Fruit fly (Drosophila melanogaster) whole organism, embryonic: ENCODE measurements around the gene CG6000.

Source experiments
- Asciz ChIP-seq: fragments of 200-800 bp; sonication (Bioruptor generic); optimal IDR thresholded peaks from 2 replicates; lab custom pipeline; 2017; ENCODE audit warnings: missing biosample characterization, mild to moderate bottlenecking, missing genetic modification characterization, missing genetic modification reagents
- B-H1 ChIP-seq: fragments of 200-800 bp; sonication (Bioruptor generic); IDR thresholded peaks from 3 replicates; pipeline ENCODE4 v1.3.6; 2022; ENCODE audit warnings: missing biosample characterization, missing genetic modification characterization
- CG1024 ChIP-seq: fragments of 200-800 bp; sonication (Bioruptor generic); IDR thresholded peaks from 2 replicates; pipeline ENCODE4 v1.3.6; 2022; ENCODE audit warnings: missing biosample characterization, missing genetic modification characterization
- CG10565 ChIP-seq: fragments of 200-800 bp; sonication (Bioruptor generic); optimal IDR thresholded peaks from 3 replicates; lab custom pipeline; 2016; ENCODE audit warnings: missing biosample characterization, mild to moderate bottlenecking, missing genetic modification characterization
- CG11398 ChIP-seq: fragments of 200-800 bp; sonication (Bioruptor generic); optimal IDR thresholded peaks from 2 replicates; lab custom pipeline; 2016; ENCODE audit warnings: missing biosample characterization, missing genetic modification characterization
- CG12155 ChIP-seq: fragments of 200-800 bp; sonication (Bioruptor generic); optimal IDR thresholded peaks from 3 replicates; lab custom pipeline; 2016; ENCODE audit warnings: missing biosample characterization, missing genetic modification characterization
- CG13624 ChIP-seq: fragments of 200-800 bp; sonication (Bioruptor generic); optimal IDR thresholded peaks from 2 replicates; lab custom pipeline; 2016; ENCODE audit warnings: missing biosample characterization, missing genetic modification characterization
- CG13775 ChIP-seq: fragments of 200-800 bp; sonication (Bioruptor generic); optimal IDR thresholded peaks from 3 replicates; lab custom pipeline; 2017; ENCODE audit warnings: missing biosample characterization, mild to moderate bottlenecking, missing genetic modification characterization
- CG15073 ChIP-seq: fragments of 200-800 bp; sonication (Bioruptor generic); optimal IDR thresholded peaks from 2 replicates; lab custom pipeline; 2016; ENCODE audit warnings: missing biosample characterization, missing genetic modification characterization
- CG15601 ChIP-seq: fragments of 200-800 bp; sonication (Bioruptor generic); optimal IDR thresholded peaks from 3 replicates; lab custom pipeline; 2019; ENCODE audit warnings: missing biosample characterization, mild to moderate bottlenecking, missing genetic modification characterization, moderate library complexity
- CG18011 ChIP-seq: fragments of 200-800 bp; sonication (Bioruptor generic); optimal IDR thresholded peaks from 2 replicates; lab custom pipeline; 2017; ENCODE audit warnings: missing biosample characterization, missing genetic modification characterization, mild to moderate bottlenecking, moderate library complexity, missing genotype
- CG2129 ChIP-seq: fragments of 200-800 bp; sonication (Bioruptor generic); IDR thresholded peaks from 2 replicates; pipeline ENCODE4 v1.3.6; 2022; ENCODE audit warnings: missing biosample characterization, missing genetic modification characterization; ENCODE audit not compliant: partially characterized antibody
- CG2889 ChIP-seq: fragments of 200-800 bp; sonication (Bioruptor generic); IDR thresholded peaks from 3 replicates; pipeline ENCODE4 v1.3.6; 2022; ENCODE audit warnings: missing biosample characterization, missing genetic modification characterization
- CG31365 ChIP-seq: fragments of 200-800 bp; sonication (Bioruptor generic); optimal IDR thresholded peaks from 2 replicates; lab custom pipeline; 2018; ENCODE audit warnings: missing biosample characterization, mild to moderate bottlenecking, missing genetic modification characterization
- CG33213 ChIP-seq: fragments of 200-800 bp; sonication (Bioruptor generic); optimal IDR thresholded peaks from 3 replicates; lab custom pipeline; 2016; ENCODE audit warnings: missing biosample characterization, missing genetic modification characterization
- CG33557 ChIP-seq: fragments of 200-800 bp; sonication (Bioruptor generic); optimal IDR thresholded peaks from 2 replicates; lab custom pipeline; 2019; ENCODE audit warnings: missing biosample characterization, mild to moderate bottlenecking, missing genetic modification characterization, moderate library complexity
- CG6272 ChIP-seq: fragments of 200-800 bp; sonication (Bioruptor generic); IDR thresholded peaks from 2 replicates; pipeline ENCODE4 v1.3.6; 2022; ENCODE audit warnings: missing biosample characterization, missing genetic modification characterization
- CG6791 ChIP-seq: fragments of 200-800 bp; sonication (Bioruptor generic); IDR thresholded peaks from 3 replicates; pipeline ENCODE4 v1.3.6; 2022; ENCODE audit warnings: missing biosample characterization, missing genetic modification characterization; ENCODE audit not compliant: partially characterized antibody
- CG6854 ChIP-seq: fragments of 200-800 bp; sonication (Bioruptor generic); optimal IDR thresholded peaks from 3 replicates; lab custom pipeline; 2017; ENCODE audit warnings: missing biosample characterization, mild to moderate bottlenecking, missing genetic modification characterization
- CG9817 ChIP-seq: fragments of 200-800 bp; sonication (Bioruptor generic); optimal IDR thresholded peaks from 2 replicates; lab custom pipeline; 2018; ENCODE audit warnings: missing biosample characterization, mild to moderate bottlenecking, missing genetic modification characterization, moderate library complexity
- Camta ChIP-seq: fragments of 200-800 bp; sonication (Bioruptor generic); optimal IDR thresholded peaks from 2 replicates; lab custom pipeline; 2016; ENCODE audit warnings: missing biosample characterization, missing genetic modification characterization
- E2f2 ChIP-seq: fragments of 200-800 bp; sonication (Bioruptor generic); IDR thresholded peaks from 2 replicates; pipeline ENCODE4 v1.3.6; 2022; ENCODE audit warnings: missing biosample characterization, missing genetic modification characterization
- HHEX ChIP-seq: fragments of 200-800 bp; sonication (Bioruptor generic); optimal IDR thresholded peaks from 3 replicates; lab custom pipeline; 2017; ENCODE audit warnings: missing biosample characterization, mild to moderate bottlenecking, missing genetic modification characterization, missing genetic modification reagents
- Hr39 ChIP-seq: fragments of >200 bp; optimal IDR thresholded peaks from 2 replicates; lab custom pipeline; 2017
- Max ChIP-seq: fragments of 200-800 bp; sonication (Bioruptor generic); optimal IDR thresholded peaks from 2 replicates; lab custom pipeline; 2016; ENCODE audit warnings: missing biosample characterization, mild to moderate bottlenecking, missing genetic modification characterization
- NC2α ChIP-seq: fragments of 200-800 bp; sonication (Bioruptor generic); optimal IDR thresholded peaks from 2 replicates; lab custom pipeline; 2016; ENCODE audit warnings: missing biosample characterization, missing genetic modification characterization
- Opbp ChIP-seq: fragments of 200-800 bp; sonication (Bioruptor generic); IDR thresholded peaks from 3 replicates; pipeline ENCODE4 v1.3.6; 2022; ENCODE audit warnings: missing biosample characterization, missing genetic modification characterization; ENCODE audit not compliant: partially characterized antibody
- Poxn ChIP-seq: fragments of 200-800 bp; sonication (Bioruptor generic); IDR thresholded peaks from 2 replicates; pipeline ENCODE4 v1.3.6; 2022; ENCODE audit warnings: missing biosample characterization, missing genetic modification characterization
- Rx ChIP-seq: fragments of 200-800 bp; sonication (Bioruptor generic); IDR thresholded peaks from 2 replicates; pipeline ENCODE4 v1.3.6; 2022; ENCODE audit warnings: missing biosample characterization, missing genetic modification characterization
- Scr ChIP-seq: fragments of 200-800 bp; sonication (Bioruptor generic); IDR thresholded peaks from 2 replicates; pipeline ENCODE4 v1.3.6; 2022; ENCODE audit warnings: missing biosample characterization, missing genetic modification characterization; ENCODE audit not compliant: partially characterized antibody
- Taf1 ChIP-seq: fragments of 200-800 bp; sonication (Bioruptor generic); IDR thresholded peaks from 2 replicates; pipeline ENCODE4 v1.3.6; 2022; ENCODE audit warnings: missing biosample characterization, missing genetic modification characterization
- Trl ChIP-seq, 3 experiments: fragments of >200 bp in 2 of 3; fragments of 200-800 bp in 1 of 3; sonication (Bioruptor generic) in 1 of 3; optimal IDR thresholded peaks; 2 replicates in 1 of 3; 3 replicates in 2 of 3; lab custom pipeline; 2016 to 2017; ENCODE audit warnings: missing biosample characterization in 1 of 3, missing genetic modification characterization in 1 of 3
- ab ChIP-seq: fragments of 200-800 bp; sonication (Bioruptor generic); optimal IDR thresholded peaks from 2 replicates; lab custom pipeline; 2016; ENCODE audit warnings: missing biosample characterization, missing genetic modification characterization
- abd-A ChIP-seq: fragments of 200-800 bp; sonication (Bioruptor generic); optimal IDR thresholded peaks from 3 replicates; lab custom pipeline; 2019; ENCODE audit warnings: missing biosample characterization, mild to moderate bottlenecking, missing genetic modification characterization, moderate library complexity
- croc ChIP-seq: fragments of 200-800 bp; sonication (Bioruptor generic); conservative IDR thresholded peaks from 3 replicates; pipeline ENCODE4 v1.3.6; 2022; ENCODE audit warnings: missing biosample characterization, missing genetic modification characterization
- ewg ChIP-seq: fragments of 200-800 bp; sonication (Bioruptor generic); optimal IDR thresholded peaks from 3 replicates; lab custom pipeline; 2017; ENCODE audit warnings: mild to moderate bottlenecking, missing biosample characterization, missing genetic modification reagents, missing genetic modification characterization
- grn ChIP-seq: fragments of 200-800 bp; sonication (Bioruptor generic); optimal IDR thresholded peaks from 3 replicates; lab custom pipeline; 2017; ENCODE audit warnings: missing biosample characterization, missing genetic modification characterization
- lov ChIP-seq, 2 experiments: fragments of 200-800 bp in 1 of 2; fragments of >200 bp in 1 of 2; sonication (Bioruptor generic) in 1 of 2; IDR thresholded peaks in 1 of 2; optimal IDR thresholded peaks in 1 of 2; 2 replicates in 1 of 2; 3 replicates in 1 of 2; pipeline versions ENCODE4 v1.3.6 to Lab custom; 2017 to 2022; ENCODE audit warnings: missing biosample characterization in 1 of 2, missing genetic modification characterization in 1 of 2
- nmo ChIP-seq: fragments of 200-800 bp; sonication (Bioruptor generic); optimal IDR thresholded peaks from 2 replicates; lab custom pipeline; 2018; ENCODE audit warnings: missing biosample characterization, mild to moderate bottlenecking, missing genetic modification characterization, moderate library complexity
- odd ChIP-seq: fragments of 200-800 bp; sonication (Bioruptor generic); optimal IDR thresholded peaks from 2 replicates; lab custom pipeline; 2017; ENCODE audit warnings: missing biosample characterization, mild to moderate bottlenecking, missing genetic modification characterization
- pita ChIP-seq: fragments of 200-800 bp; sonication (Bioruptor generic); optimal IDR thresholded peaks from 2 replicates; lab custom pipeline; 2017; ENCODE audit warnings: missing biosample characterization, mild to moderate bottlenecking, missing genetic modification characterization
- pros ChIP-seq: fragments of 200-800 bp; sonication (Bioruptor generic); optimal IDR thresholded peaks from 3 replicates; lab custom pipeline; 2019; ENCODE audit warnings: missing biosample characterization, mild to moderate bottlenecking, missing genetic modification characterization, moderate library complexity
- repo ChIP-seq: fragments of 200-800 bp; sonication (Bioruptor generic); optimal IDR thresholded peaks from 2 replicates; lab custom pipeline; 2016; ENCODE audit warnings: missing biosample characterization, missing genetic modification characterization
- rib ChIP-seq: fragments of 200-800 bp; sonication (Bioruptor generic); IDR thresholded peaks from 2 replicates; pipeline ENCODE4 v1.3.6; 2022; ENCODE audit warnings: missing biosample characterization, missing genetic modification characterization
- sim ChIP-seq: fragments of 200-800 bp; sonication (Bioruptor generic); IDR thresholded peaks from 2 replicates; pipeline ENCODE4 v1.3.6; 2022; ENCODE audit warnings: missing biosample characterization, missing genetic modification characterization
- sob ChIP-seq: fragments of 200-800 bp; sonication (Bioruptor generic); IDR thresholded peaks from 2 replicates; pipeline ENCODE4 v1.3.6; 2022; ENCODE audit warnings: missing biosample characterization, missing genetic modification characterization
- stwl ChIP-seq: fragments of 200-800 bp; sonication (Bioruptor generic); optimal IDR thresholded peaks from 3 replicates; lab custom pipeline; 2018; ENCODE audit warnings: missing biosample characterization, mild to moderate bottlenecking, missing genetic modification characterization, moderate library complexity
- tin ChIP-seq: fragments of 200-800 bp; sonication (Bioruptor generic); optimal IDR thresholded peaks from 3 replicates; lab custom pipeline; 2016; ENCODE audit warnings: missing biosample characterization, missing genetic modification characterization
- tna ChIP-seq: fragments of 200-800 bp; sonication (Bioruptor generic); IDR thresholded peaks from 2 replicates; pipeline ENCODE4 v1.3.6; 2022; ENCODE audit warnings: missing biosample characterization, missing genetic modification characterization; ENCODE audit not compliant: partially characterized antibody
- usp ChIP-seq: fragments of >200 bp; optimal IDR thresholded peaks from 2 replicates; lab custom pipeline; 2017; ENCODE audit warnings: missing biosample characterization, missing genetic modification characterization
- vnd ChIP-seq: fragments of 200-800 bp; sonication (Bioruptor generic); IDR thresholded peaks from 3 replicates; pipeline ENCODE4 v1.3.6; 2022; ENCODE audit warnings: missing biosample characterization, missing genetic modification characterization; ENCODE audit not compliant: partially characterized antibody

The CG6000 gene

dm6 chr3R:24058041-24058440 lies 3.9 kb downstream of the CG6000 start, which contains the start of gene SMC1 (continued):
- TF ChIP-seq usp: no peak
- TF ChIP-seq tin: peak; percentile 13
- TF ChIP-seq Poxn (GFP tag; lab: Robert Waterston, UW): no peak
- peak; percentile 99 for TF ChIP-seq Scr (GFP tag; lab: Robert Waterston, UW)
- TF ChIP-seq CG15073 (GFP tag; lab: Kevin White, UChicago): no peak
- no peak for TF ChIP-seq CG6854 (GFP tag; lab: Kevin White, UChicago)
- TF ChIP-seq CG31365: no peak
- TF ChIP-seq Hr39 (lab: Kevin White, UChicago): no peak
- TF ChIP-seq grn (GFP tag; lab: Kevin White, UChicago): no peak
- peak; percentile 97 for TF ChIP-seq tna (GFP tag; lab: Robert Waterston, UW)
- TF ChIP-seq CG15601: peak; percentile 14
- TF ChIP-seq CG10565 (GFP tag; lab: Kevin White, UChicago): no peak
- peak; percentile 100 for TF ChIP-seq Opbp (GFP tag; lab: Robert Waterston, UW)
- no peak for TF ChIP-seq Trl (optimal IDR thresholded peaks at IDR 0.05; lab: Kevin White, UChicago)
- TF ChIP-seq Trl (GFP tag; optimal IDR thresholded peaks at IDR 0.05; lab: Kevin White, UChicago): peak; percentile 39
- TF ChIP-seq ab: no peak
- TF ChIP-seq sim: no peak
- TF ChIP-seq CG13775 (GFP tag; lab: Kevin White, UChicago): peak; percentile 18
- TF ChIP-seq CG1024: no peak
- TF ChIP-seq lov (optimal IDR thresholded peaks at IDR 0.05; lab: Kevin White, UChicago): no peak
- no peak for TF ChIP-seq lov (GFP tag; IDR thresholded peaks at IDR 0.05; lab: Robert Waterston, UW)
- peak; percentile 79 for TF ChIP-seq stwl (tag; lab: Kevin White, UChicago)
- TF ChIP-seq B-H1 (GFP tag; lab: Robert Waterston, UW): no peak
- no peak for TF ChIP-seq CG9817 (tag; lab: Kevin White, UChicago)
- no peak for TF ChIP-seq HHEX (GFP tag; lab: Kevin White, UChicago)
- TF ChIP-seq rib (GFP tag; lab: Robert Waterston, UW): no peak
- peak; percentile 13 for TF ChIP-seq CG12155 (GFP tag; lab: Kevin White, UChicago)
- no peak for TF ChIP-seq CG11398 (GFP tag; lab: Kevin White, UChicago)
- no peak for TF ChIP-seq odd (GFP tag; lab: Kevin White, UChicago)
- TF ChIP-seq Asciz (GFP tag; lab: Kevin White, UChicago): no peak
- no peak for TF ChIP-seq Rx (GFP tag; lab: Robert Waterston, UW)
- no peak for TF ChIP-seq pros (GFP tag; lab: Kevin White, UChicago)
- TF ChIP-seq CG18011 (GFP tag; lab: Kevin White, UChicago): no peak
- TF ChIP-seq nmo: no peak
- no peak; the same call in 1 of the 2 replicates for TF ChIP-seq CG6272 (GFP tag; lab: Robert Waterston, UW)
- TF ChIP-seq vnd (GFP tag; lab: Robert Waterston, UW): peak; percentile 99
- TF ChIP-seq Camta: no peak
- no peak for TF ChIP-seq repo (GFP tag; lab: Kevin White, UChicago)
- TF ChIP-seq CG6791 (GFP tag; lab: Robert Waterston, UW): peak; percentile 100
- no peak for TF ChIP-seq abd-A (tag; lab: Kevin White, UChicago)
- peak; percentile 98 for TF ChIP-seq CG2129
- no peak for TF ChIP-seq Taf1 (GFP tag; lab: Robert Waterston, UW)
- peak; percentile 73 for TF ChIP-seq CG33213 (GFP tag; lab: Kevin White, UChicago)
- TF ChIP-seq Max (GFP tag; lab: Kevin White, UChicago): peak; percentile 34
- no peak for TF ChIP-seq CG2889 (GFP tag; lab: Robert Waterston, UW)
- peak; percentile 81; the same call in 1 of the 2 replicates for TF ChIP-seq sob (GFP tag; lab: Robert Waterston, UW)
- TF ChIP-seq NC2α (GFP tag; lab: Kevin White, UChicago): no peak
- peak; percentile 81 for TF ChIP-seq E2f2 (GFP tag; lab: Robert Waterston, UW)
- no peak for TF ChIP-seq ewg (GFP tag; lab: Kevin White, UChicago)
- no peak for TF ChIP-seq CG33557
- no peak for TF ChIP-seq croc
- TF ChIP-seq pita (GFP tag; lab: Kevin White, UChicago): no peak
- TF ChIP-seq CG13624 (GFP tag; lab: Kevin White, UChicago): peak; percentile 62
